Fruit fly (Drosophila melanogaster): ENCODE results near the gene CG14692.

Gene CG14692

DNA sequence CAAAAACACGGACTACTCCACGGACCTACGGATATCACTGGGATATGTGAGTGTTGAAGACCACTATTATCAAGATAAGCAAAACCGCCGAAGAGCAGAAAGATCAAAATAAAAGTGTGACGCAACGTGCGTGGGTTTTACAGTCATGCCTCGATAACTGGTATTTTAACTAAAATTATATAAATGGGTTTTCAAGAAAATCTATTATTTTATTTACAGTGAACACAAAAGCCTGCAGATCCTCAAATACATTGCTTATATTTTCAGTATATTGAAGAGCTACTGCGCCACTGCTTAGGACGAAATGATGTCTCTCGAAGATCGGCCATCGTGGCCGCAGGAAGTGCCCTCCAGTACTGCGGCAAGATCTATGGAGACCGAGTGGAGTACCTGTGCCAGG is 41.8 kb downstream of the CG14692 start (continued):
- TF ChIP-seq C15 (GFP tag; IDR thresholded peaks at IDR 0.05): 0 out of 3 replicates have a peak, but pooled peaks have one; percentile 12

DNA sequence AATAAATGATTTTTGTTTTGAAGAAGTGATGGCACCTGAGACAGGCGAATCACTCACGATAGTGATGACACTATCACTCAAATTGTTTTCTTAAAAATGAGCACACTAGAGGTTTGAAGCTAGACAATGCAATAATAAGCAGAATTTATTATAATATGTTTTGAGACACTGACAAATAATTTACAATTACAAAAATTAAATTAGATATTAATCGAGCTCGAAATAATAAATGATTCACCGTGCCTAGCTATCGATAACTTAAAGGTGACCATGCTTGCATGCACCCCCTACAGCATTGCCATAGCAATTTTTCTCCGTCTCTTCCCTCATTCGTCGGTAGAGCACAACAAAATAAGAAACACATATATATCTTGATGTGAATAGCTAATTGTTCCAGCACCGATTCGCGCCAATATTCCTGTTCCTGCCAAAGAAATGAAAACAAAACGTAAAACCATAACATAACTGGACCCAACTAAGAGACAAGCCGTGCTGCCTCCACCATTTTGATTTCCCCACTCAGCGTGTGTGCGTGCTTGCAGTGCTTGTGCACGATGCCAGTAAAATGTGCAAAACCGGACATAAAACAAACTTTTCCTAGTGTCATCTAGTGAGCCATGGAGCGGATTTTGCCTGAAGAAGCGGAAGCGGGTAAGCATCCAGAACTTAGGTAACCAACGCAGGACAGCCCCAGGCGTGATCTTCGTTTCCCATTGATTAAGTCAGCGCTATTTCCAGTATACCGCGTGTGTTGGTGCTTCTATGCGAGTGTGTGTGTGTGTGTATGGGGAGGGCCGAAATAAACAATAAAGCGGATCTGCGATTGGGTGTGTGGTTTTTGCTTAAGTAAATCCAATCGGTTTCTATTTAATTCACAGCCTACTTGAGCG is 42.5 kb downstream of the CG14692 start, which contains the start of the genes MED7 and Cap-H2:
Gene MED7, minus strand, starts transcription at position 67 of the 890 bp plus-strand sequence.
Gene Cap-H2, plus strand, starts transcription at position 345 of the 890 bp plus-strand sequence.
- TF ChIP-seq CG2875 (GFP tag; optimal IDR thresholded peaks at IDR 0.05) (no peak), CG15011 (GFP tag; optimal IDR thresholded peaks at IDR 0.05) (peak; percentile 12), chm (GFP tag; IDR thresholded peaks at IDR 0.05) (peak; percentile 60; the same call in 1 of the 2 replicates), CG17186 (GFP tag; optimal IDR thresholded peaks at IDR 0.05) (peak; percentile 69), CG7271 (tag; optimal IDR thresholded peaks at IDR 0.05) (peak; percentile 38), CG32772 (GFP tag; IDR thresholded peaks at IDR 0.05) (peak; percentile 75), ara (GFP tag; IDR thresholded peaks at IDR 0.05) (peak; percentile 73), CG4282 (GFP tag; optimal IDR thresholded peaks at IDR 0.05) (peak; percentile 4), ap (GFP tag; IDR thresholded peaks at IDR 0.05) (peak; percentile 58; the same call in 1 of the 2 replicates), nom (GFP tag; optimal IDR thresholded peaks at IDR 0.05) (no peak), CG11247 (GFP tag; IDR thresholded peaks at IDR 0.05) (peak; percentile 73), fd102C (GFP tag; optimal IDR thresholded peaks at IDR 0.05) (peak; percentile 24), emc (GFP tag; optimal IDR thresholded peaks at IDR 0.05) (no peak), CG34224 (GFP tag; IDR thresholded peaks at IDR 0.05; ENCODE audit: partially characterized antibody) (peak; percentile 98), ewg (GFP tag; optimal IDR thresholded peaks at IDR 0.05) (peak; percentile 59), CG9215 (GFP tag; IDR thresholded peaks at IDR 0.05) (peak; percentile 100), HHEX (GFP tag; optimal IDR thresholded peaks at IDR 0.05) (peak; percentile 68), salm (tag; optimal IDR thresholded peaks at IDR 0.05) (no peak), CG31365 (tag; optimal IDR thresholded peaks at IDR 0.05) (no peak), CG4360 (GFP tag; IDR thresholded peaks at IDR 0.05) (peak; percentile 37; the same call in 1 of the 2 replicates), odd (GFP tag; optimal IDR thresholded peaks at IDR 0.05) (peak; percentile 8), CG12769 (tag; optimal IDR thresholded peaks at IDR 0.05) (peak; percentile 69), CG3726 (GFP tag; IDR thresholded peaks at IDR 0.05) (no peak), cwo (GFP tag; optimal IDR thresholded peaks at IDR 0.05) (peak; percentile 11), CG13123 (GFP tag; optimal IDR thresholded peaks at IDR 0.05) (peak; percentile 78), ci (GFP tag; IDR thresholded peaks at IDR 0.05) (peak; percentile 77), pnt (GFP tag; optimal IDR thresholded peaks at IDR 0.05) (peak; percentile 65), Deaf1 (tag; optimal IDR thresholded peaks at IDR 0.05) (no peak), Dref (GFP tag; IDR thresholded peaks at IDR 0.05) (peak; percentile 79), Antp (GFP tag; optimal IDR thresholded peaks at IDR 0.05) (peak; percentile 75), sr (GFP tag; IDR thresholded peaks at IDR 0.05) (no peak), lmd (GFP tag; IDR thresholded peaks at IDR 0.05) (peak; percentile 87), CG18011 (GFP tag; optimal IDR thresholded peaks at IDR 0.05) (peak; percentile 6), Meics (GFP tag; optimal IDR thresholded peaks at IDR 0.05) (peak; percentile 72), CG1792 (GFP tag; optimal IDR thresholded peaks at IDR 0.05) (peak; percentile 67), grn (GFP tag; optimal IDR thresholded peaks at IDR 0.05) (peak; percentile 20), CG4328 (GFP tag; optimal IDR thresholded peaks at IDR 0.05) (peak; percentile 48), pan (optimal IDR thresholded peaks at IDR 0.05) (no peak), pan (GFP tag; optimal IDR thresholded peaks at IDR 0.05 in 1 of 2, IDR thresholded peaks at IDR 0.05 in 1 of 2) (peak in 1 of 2 experiments; percentile 84), CG11085 (GFP tag; IDR thresholded peaks at IDR 0.05) (peak; percentile 65), insv (GFP tag; optimal IDR thresholded peaks at IDR 0.05) (peak in 1 of 2 experiments; percentile 31), dpn (GFP tag; optimal IDR thresholded peaks at IDR 0.05) (peak; percentile 81 to 85), zfh1 (GFP tag; IDR thresholded peaks at IDR 0.05) (peak; percentile 88), tgo (GFP tag; IDR thresholded peaks at IDR 0.05) (peak; percentile 82), Atf6 (GFP tag; IDR thresholded peaks at IDR 0.05) (peak; percentile 82), slp2 (GFP tag; optimal IDR thresholded peaks at IDR 0.05) (peak; percentile 56)
